Fruit fly (Drosophila melanogaster) whole organism, embryonic: Measurements from ENCODE around the gene Ppt2.

ENCODE experiments used
- CG31441 ChIP-seq: fragments of 200-800 bp; sonication (Bioruptor generic); IDR thresholded peaks from 2 replicates; pipeline ENCODE4 v1.3.6; 2022; ENCODE audit warnings: missing biosample characterization, missing genetic modification characterization
- CG34422 ChIP-seq: fragments of 200-800 bp; sonication (Bioruptor generic); IDR thresholded peaks from 3 replicates; pipeline ENCODE4 v1.3.6; 2022; ENCODE audit warnings: missing biosample characterization, missing genetic modification characterization
- shn ChIP-seq: fragments of 200-800 bp; sonication (Bioruptor generic); optimal IDR thresholded peaks from 3 replicates; lab custom pipeline; 2016; ENCODE audit warnings: missing biosample characterization, missing genetic modification characterization

- TF ChIP-seq shn (GFP tag; lab: Kevin White, UChicago) = no peak
- TF ChIP-seq CG31441 = no peak
- TF ChIP-seq CG34422 (GFP tag; lab: Robert Waterston, UW) = no peak
These were observed 28.9 kb upstream of the Ppt2 start for dm6 chr2L:11251181-11251580.
